Fruit fly (Drosophila melanogaster): Measurements from ENCODE around the gene Ephrin.

DNA sequence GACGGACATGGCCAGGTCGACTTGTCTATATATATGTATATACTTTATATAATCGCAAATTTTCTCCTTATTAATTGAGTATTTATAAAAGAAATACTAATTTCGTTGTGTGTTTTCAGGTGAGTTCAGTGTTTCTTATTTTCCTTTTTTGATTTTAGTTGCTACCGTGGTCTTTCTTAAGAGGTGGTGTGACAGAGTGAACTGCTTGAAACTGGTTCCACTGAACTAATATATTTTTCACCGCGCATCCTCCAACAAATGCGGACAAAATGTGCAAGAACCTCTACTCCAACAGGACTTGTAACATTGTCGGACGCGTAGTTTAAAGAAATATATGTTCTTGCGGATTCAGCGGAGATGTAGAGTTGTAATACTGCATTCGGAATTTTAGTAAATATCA, 11.3 kb downstream of the Ephrin start, which contains the start of gene CG1909:
- TF ChIP-seq Eip75B (GFP tag; optimal IDR thresholded peaks at IDR 0.05): no peak
- TF ChIP-seq topi (GFP tag; optimal IDR thresholded peaks at IDR 0.05): no peak
- TF ChIP-seq CG6792 (GFP tag; optimal IDR thresholded peaks at IDR 0.05): no peak
- no peak for TF ChIP-seq fkh (GFP tag; optimal IDR thresholded peaks at IDR 0.05)
- TF ChIP-seq Ets96B (tag; optimal IDR thresholded peaks at IDR 0.05): no peak
- TF ChIP-seq Hr38 (GFP tag; optimal IDR thresholded peaks at IDR 0.05): no peak
- TF ChIP-seq CG9139 (GFP tag; optimal IDR thresholded peaks at IDR 0.05): no peak
- no peak for TF ChIP-seq CG6854 (GFP tag; optimal IDR thresholded peaks at IDR 0.05)
- TF ChIP-seq Sox102F (GFP tag; optimal IDR thresholded peaks at IDR 0.05): no peak
- TF ChIP-seq Sox15 (GFP tag; optimal IDR thresholded peaks at IDR 0.05): no peak
- TF ChIP-seq spab (GFP tag; optimal IDR thresholded peaks at IDR 0.05): no peak
- no peak for TF ChIP-seq acj6 (GFP tag; optimal IDR thresholded peaks at IDR 0.05)
- no peak for TF ChIP-seq Hr4 (GFP tag; optimal IDR thresholded peaks at IDR 0.05)
- TF ChIP-seq Gug (GFP tag; IDR thresholded peaks at IDR 0.05): no peak

Measured in whole organism, prepupa.